Worm (Caenorhabditis elegans): ENCODE data around the gene phg-1.

- no peak for TF ChIP-seq rnt-1 (tag; optimal IDR thresholded peaks at IDR 0.05)
- TF ChIP-seq C34B4.2 (tag; optimal IDR thresholded peaks at IDR 0.05) = no peak
- no peak for TF ChIP-seq C16A3.4 (tag; optimal IDR thresholded peaks at IDR 0.05)
- TF ChIP-seq sox-4 (tag; optimal IDR thresholded peaks at IDR 0.05) = no peak
- TF ChIP-seq tbx-2 (tag; optimal IDR thresholded peaks at IDR 0.05) = no peak
Measured at ce11 chrII:10162785-10163184, 25.3 kb downstream of the phg-1 start.

Data from whole organism, L1 larva.